Fruit fly (Drosophila melanogaster): ENCODE measurements around the gene Membrin.

Membrin gene

dm6 chr3L:5365880-5366507, at the start of gene Membrin, which contains the start of gene Uev1A (continued):
- TF ChIP-seq aop (GFP tag; IDR thresholded peaks at IDR 0.05), result no peak
- TF ChIP-seq oc (tag; optimal IDR thresholded peaks at IDR 0.05), result no peak
- peak; percentile 40; the same call in 1 of the 2 replicates for TF ChIP-seq amos (GFP tag; IDR thresholded peaks at IDR 0.05; ENCODE audit: partially characterized antibody)
- no peak for TF ChIP-seq dysf (GFP tag; IDR thresholded peaks at IDR 0.05)
- TF ChIP-seq ewg (GFP tag; optimal IDR thresholded peaks at IDR 0.05), result no peak
- peak; percentile 41 for TF ChIP-seq CG12391 (tag; optimal IDR thresholded peaks at IDR 0.05)
- no peak for TF ChIP-seq prd (optimal IDR thresholded peaks at IDR 0.05)
- TF ChIP-seq prd (GFP tag; IDR thresholded peaks at IDR 0.05), result no peak
- peak; percentile 5 for TF ChIP-seq Xbp1 (GFP tag; optimal IDR thresholded peaks at IDR 0.05)
- no peak for TF ChIP-seq CG9437 (GFP tag; optimal IDR thresholded peaks at IDR 0.05)
- TF ChIP-seq Med (GFP tag), result peak; percentile 68
- TF ChIP-seq dmrt11E (tag; optimal IDR thresholded peaks at IDR 0.05), result peak; percentile 11
- no peak for TF ChIP-seq schlank (tag; optimal IDR thresholded peaks at IDR 0.05)
- no peak for TF ChIP-seq E2f1 (GFP tag; IDR thresholded peaks at IDR 0.05)
- no peak for TF ChIP-seq fd102C (GFP tag; optimal IDR thresholded peaks at IDR 0.05)
- no peak for TF ChIP-seq ato (GFP tag; IDR thresholded peaks at IDR 0.05; ENCODE audit: partially characterized antibody)
- no peak for TF ChIP-seq chn (GFP tag; optimal IDR thresholded peaks at IDR 0.05)
- TF ChIP-seq Max (GFP tag; optimal IDR thresholded peaks at IDR 0.05), result peak; percentile 25
- no peak for TF ChIP-seq vfl (GFP tag; optimal IDR thresholded peaks at IDR 0.05)
- TF ChIP-seq sr (GFP tag; IDR thresholded peaks at IDR 0.05), result no peak
- TF ChIP-seq odd (GFP tag; optimal IDR thresholded peaks at IDR 0.05), result no peak
- no peak for TF ChIP-seq pan (optimal IDR thresholded peaks at IDR 0.05)
- TF ChIP-seq pan (GFP tag; optimal IDR thresholded peaks at IDR 0.05 in 1 of 2, IDR thresholded peaks at IDR 0.05 in 1 of 2), result no peak
- TF ChIP-seq CG6683 (GFP tag; optimal IDR thresholded peaks at IDR 0.05), result no peak
- no peak for TF ChIP-seq CG31388 (GFP tag; optimal IDR thresholded peaks at IDR 0.05)
- TF ChIP-seq crp (GFP tag; optimal IDR thresholded peaks at IDR 0.05), result peak; percentile 4 to 80
- TF ChIP-seq Elba2 (GFP tag; optimal IDR thresholded peaks at IDR 0.05), result peak; percentile 15
- TF ChIP-seq Dp (GFP tag; optimal IDR thresholded peaks at IDR 0.05), result peak; percentile 22
- TF ChIP-seq run (tag; optimal IDR thresholded peaks at IDR 0.05), result no peak
- TF ChIP-seq gcm (GFP tag; optimal IDR thresholded peaks at IDR 0.05), result no peak
- no peak for TF ChIP-seq pb (GFP tag; optimal IDR thresholded peaks at IDR 0.05)
- no peak for TF ChIP-seq Antp (GFP tag; optimal IDR thresholded peaks at IDR 0.05)
- TF ChIP-seq unpg (GFP tag; optimal IDR thresholded peaks at IDR 0.05), result no peak
- no peak for TF ChIP-seq BtbVII (GFP tag; optimal IDR thresholded peaks at IDR 0.05)
- TF ChIP-seq insv (GFP tag; optimal IDR thresholded peaks at IDR 0.05), result no peak
- no peak for TF ChIP-seq klu (GFP tag; IDR thresholded peaks at IDR 0.05)
- TF ChIP-seq CG13775 (GFP tag; optimal IDR thresholded peaks at IDR 0.05), result no peak
- TF ChIP-seq CG8924 (tag; optimal IDR thresholded peaks at IDR 0.05), result peak; percentile 1
- TF ChIP-seq croc (GFP tag; conservative IDR thresholded peaks at IDR 0.05), result no peak
- no peak for TF ChIP-seq CG17361 (GFP tag; IDR thresholded peaks at IDR 0.05)
- no peak for TF ChIP-seq her (GFP tag; optimal IDR thresholded peaks at IDR 0.05)
- peak; percentile 13 for TF ChIP-seq Sry-β (GFP tag; optimal IDR thresholded peaks at IDR 0.05)
- no peak for TF ChIP-seq gsb (GFP tag; IDR thresholded peaks at IDR 0.05)
- TF ChIP-seq CG16813 (GFP tag; IDR thresholded peaks at IDR 0.05; ENCODE audit: partially characterized antibody), result peak; percentile 41; the same call in 1 of the 3 replicates
- TF ChIP-seq CG13287 (GFP tag; IDR thresholded peaks at IDR 0.05; ENCODE audit: partially characterized antibody), result no peak
- no peak for TF ChIP-seq cwo (GFP tag; optimal IDR thresholded peaks at IDR 0.05)
- TF ChIP-seq hbn (GFP tag; IDR thresholded peaks at IDR 0.05; ENCODE audit: partially characterized antibody), result no peak
- peak; percentile 55 for TF ChIP-seq nmo (GFP tag; optimal IDR thresholded peaks at IDR 0.05)
- peak in 1 of 2 experiments; percentile 16 for TF ChIP-seq Trl (optimal IDR thresholded peaks at IDR 0.05)
- no peak for TF ChIP-seq Trl (GFP tag; optimal IDR thresholded peaks at IDR 0.05)

Data from whole organism, embryonic.